Worm (Caenorhabditis elegans): Measurements from ENCODE around the gene Y113G7B.15.

Y113G7B.15 gene

ce11 chrV:20266992-20267391, 33.3 kb upstream of the Y113G7B.15 start, which contains the start of gene mdt-17:
Gene mdt-17 (minus strand): TSS chrV:20267247.
- TF ChIP-seq ceh-34 (tag; optimal IDR thresholded peaks at IDR 0.05) (no peak), ref-2 (tag; optimal IDR thresholded peaks at IDR 0.05) (no peak), ceh-24 (tag; optimal IDR thresholded peaks at IDR 0.05) (no peak), ceh-9 (tag; optimal IDR thresholded peaks at IDR 0.05) (no peak), sdc-2 (tag; optimal IDR thresholded peaks at IDR 0.05) (no peak), odd-2 (tag; optimal IDR thresholded peaks at IDR 0.05) (no peak)

ce11 chrV:20249438-20250120, 15.9 kb upstream of the Y113G7B.15 start, which contains the start of gene swsn-1:
Gene swsn-1 (minus strand): TSS chrV:20249488.
- TF ChIP-seq hlh-8 (tag; optimal IDR thresholded peaks at IDR 0.05) (peak; percentile 24), tbx-2 (tag; optimal IDR thresholded peaks at IDR 0.05) (peak; percentile 43), ceh-30 (tag; optimal IDR thresholded peaks at IDR 0.05) (no peak), ceh-48 (tag; optimal IDR thresholded peaks at IDR 0.05) (peak; percentile 59), ceh-34 (tag; optimal IDR thresholded peaks at IDR 0.05) (peak; percentile 41), unc-42 (tag; optimal IDR thresholded peaks at IDR 0.05) (peak; percentile 33), nfya-1 (tag; optimal IDR thresholded peaks at IDR 0.05) (peak; percentile 34), ceh-14 (tag; optimal IDR thresholded peaks at IDR 0.05) (peak; percentile 19), ets-4 (tag; optimal IDR thresholded peaks at IDR 0.05) (peak; percentile 13), ref-2 (tag; optimal IDR thresholded peaks at IDR 0.05) (no peak), sdc-2 (tag; optimal IDR thresholded peaks at IDR 0.05) (peak; percentile 13), hlh-30 (tag; optimal IDR thresholded peaks at IDR 0.05; ENCODE audit: insufficient read depth) (peak; percentile 72), ceh-31 (tag; optimal IDR thresholded peaks at IDR 0.05) (peak; percentile 78), lim-6 (tag; optimal IDR thresholded peaks at IDR 0.05) (no peak), ceh-24 (tag; optimal IDR thresholded peaks at IDR 0.05) (no peak), C38D4.7 (GFP tag; optimal IDR thresholded peaks at IDR 0.05) (no peak), pat-9 (tag; optimal IDR thresholded peaks at IDR 0.05) (no peak)

ce11 chrV:20241243-20241862, 7.7 kb upstream of the Y113G7B.15 start:
- TF ChIP-seq dmd-4 (tag; optimal IDR thresholded peaks at IDR 0.05; ENCODE audit: borderline replicate concordance) (no peak), eyg-1 (tag; optimal IDR thresholded peaks at IDR 0.05) (no peak), pros-1 (tag; optimal IDR thresholded peaks at IDR 0.05) (no peak), lin-11 (tag; optimal IDR thresholded peaks at IDR 0.05) (no peak), ceh-31 (tag; optimal IDR thresholded peaks at IDR 0.05) (peak; percentile 5), unc-42 (tag; optimal IDR thresholded peaks at IDR 0.05) (no peak), ceh-30 (tag; optimal IDR thresholded peaks at IDR 0.05) (no peak), pax-1 (tag; optimal IDR thresholded peaks at IDR 0.05) (no peak), pat-9 (tag; optimal IDR thresholded peaks at IDR 0.05) (no peak), pag-3 (tag; optimal IDR thresholded peaks at IDR 0.05; ENCODE audit: borderline replicate concordance) (peak; percentile 42), syd-9 (tag; optimal IDR thresholded peaks at IDR 0.05) (peak; percentile 12), ahr-1 (tag; optimal IDR thresholded peaks at IDR 0.05) (no peak), hlh-13 (GFP tag; optimal IDR thresholded peaks at IDR 0.05) (no peak), elt-2 (tag; optimal IDR thresholded peaks at IDR 0.05) (no peak), ama-1 (optimal IDR thresholded peaks at IDR 0.05) (no peak), tbx-7 (tag; optimal IDR thresholded peaks at IDR 0.05) (no peak), ceh-48 (tag; optimal IDR thresholded peaks at IDR 0.05) (no peak), lim-6 (tag; optimal IDR thresholded peaks at IDR 0.05) (no peak), ztf-16 (tag; optimal IDR thresholded peaks at IDR 0.05) (no peak), odd-2 (tag; optimal IDR thresholded peaks at IDR 0.05) (no peak), T23F11.4 (GFP tag; optimal IDR thresholded peaks at IDR 0.05) (peak; percentile 11), ceh-6 (GFP tag; optimal IDR thresholded peaks at IDR 0.05) (no peak)

- no peak for TF ChIP-seq Y22D7AL.16 (tag; optimal IDR thresholded peaks at IDR 0.05)
- no peak for TF ChIP-seq madf-2 (tag; optimal IDR thresholded peaks at IDR 0.05)
- no peak for TF ChIP-seq fkh-6 (tag; optimal IDR thresholded peaks at IDR 0.05)
- TF ChIP-seq ceh-48 (tag; optimal IDR thresholded peaks at IDR 0.05), result no peak
- TF ChIP-seq rnt-1 (tag; optimal IDR thresholded peaks at IDR 0.05), result no peak
- no peak for TF ChIP-seq dve-1 (tag; optimal IDR thresholded peaks at IDR 0.05)
- no peak for TF ChIP-seq npax-4 (tag; optimal IDR thresholded peaks at IDR 0.05)
- no peak for TF ChIP-seq nhr-11 (tag; optimal IDR thresholded peaks at IDR 0.05)
- TF ChIP-seq ref-2 (tag; optimal IDR thresholded peaks at IDR 0.05), result no peak
Observed at ce11 chrV:20237429-20237828, 3.8 kb upstream of the Y113G7B.15 start, which contains the start of gene sld-5. Gene sld-5 (minus strand): TSS chrV:20237745.

Measured in whole organism, late embryonic.